Worm (Caenorhabditis elegans): ENCODE data around the gene nspc-20.

Gene nspc-20

DNA sequence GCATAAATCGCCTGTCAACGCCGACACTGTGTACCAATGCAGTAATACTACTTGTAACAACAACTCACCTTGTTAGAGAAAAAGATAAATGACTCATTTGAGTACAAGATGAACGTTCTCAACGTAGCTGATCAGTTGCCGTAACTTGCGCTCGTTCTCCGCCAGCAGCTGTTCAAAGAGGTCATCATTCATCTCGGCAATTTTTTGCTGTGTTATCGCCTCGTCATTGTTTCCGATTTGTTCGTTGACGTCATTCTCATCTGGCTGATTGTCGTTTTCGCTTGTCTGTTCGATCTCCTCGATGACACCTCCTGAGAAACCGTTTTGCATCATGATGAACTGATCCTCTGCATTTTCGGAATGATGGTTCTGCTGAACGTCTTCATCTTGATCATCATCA, 26.7 kb downstream of the nspc-20 start (continued):
- peak; percentile 4 for TF ChIP-seq blmp-1 (tag; optimal IDR thresholded peaks at IDR 0.05; ENCODE audit: insufficient read depth)
- no peak for TF ChIP-seq aly-2 (tag; optimal IDR thresholded peaks at IDR 0.05)
- no peak for TF ChIP-seq skn-1 (tag; optimal IDR thresholded peaks at IDR 0.05)
- TF ChIP-seq unc-62 (GFP tag; optimal IDR thresholded peaks at IDR 0.05): no peak
- TF ChIP-seq sma-3 (GFP tag; optimal IDR thresholded peaks at IDR 0.05): peak; percentile 63

DNA sequence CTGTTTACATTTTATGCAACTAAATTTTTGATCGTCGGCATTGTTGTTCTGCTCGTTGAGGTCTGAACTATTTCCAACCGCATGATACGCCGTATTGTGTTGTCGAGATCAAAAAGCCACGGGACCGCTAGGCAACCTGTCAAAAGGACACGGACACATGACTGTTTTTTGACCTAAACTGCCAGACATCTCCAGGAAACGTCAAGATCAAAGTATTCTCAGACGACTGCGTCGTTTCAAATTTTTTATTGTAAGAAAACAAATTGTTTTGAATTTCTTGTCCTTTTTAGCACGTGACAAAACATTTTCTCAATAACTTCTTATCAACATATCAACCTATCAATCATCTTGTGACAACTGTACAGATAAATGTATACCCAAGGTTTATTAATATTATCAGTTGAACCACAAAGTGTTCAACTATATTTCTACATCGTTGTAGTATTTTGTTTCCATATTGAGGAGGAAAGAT, 27.9 kb downstream of the nspc-20 start:
- peak; percentile 68 for TF ChIP-seq blmp-1 (tag; optimal IDR thresholded peaks at IDR 0.05; ENCODE audit: insufficient read depth)
- no peak for TF ChIP-seq unc-62 (GFP tag; optimal IDR thresholded peaks at IDR 0.05)
- TF ChIP-seq lsy-2 (tag; optimal IDR thresholded peaks at IDR 0.05): peak in 1 of 2 experiments; percentile 52
- TF ChIP-seq nhr-6 (tag; optimal IDR thresholded peaks at IDR 0.05): no peak
- no peak for TF ChIP-seq nhr-237 (tag; optimal IDR thresholded peaks at IDR 0.05)
- TF ChIP-seq nhr-21 (tag; optimal IDR thresholded peaks at IDR 0.05): peak; percentile 75
- no peak for TF ChIP-seq nhr-23 (tag; optimal IDR thresholded peaks at IDR 0.05)
- peak; percentile 56 for TF ChIP-seq lin-13 (GFP tag; optimal IDR thresholded peaks at IDR 0.05)
- TF ChIP-seq nhr-77 (tag; optimal IDR thresholded peaks at IDR 0.05): no peak
- peak; percentile 81 for TF ChIP-seq nhr-129 (tag; optimal IDR thresholded peaks at IDR 0.05)
- TF ChIP-seq sma-3 (GFP tag; optimal IDR thresholded peaks at IDR 0.05): peak; percentile 78
- no peak for TF ChIP-seq elt-3 (tag; optimal IDR thresholded peaks at IDR 0.05)
- no peak for TF ChIP-seq aly-2 (tag; optimal IDR thresholded peaks at IDR 0.05)
- no peak for TF ChIP-seq ceh-16 (tag; optimal IDR thresholded peaks at IDR 0.05)
- no peak for TF ChIP-seq dmd-4 (tag; optimal IDR thresholded peaks at IDR 0.05)
- peak; percentile 46 for TF ChIP-seq mab-5 (tag; optimal IDR thresholded peaks at IDR 0.05)
- TF ChIP-seq ceh-82 (tag; optimal IDR thresholded peaks at IDR 0.05): no peak
- peak; percentile 48 for TF ChIP-seq F13H6.1 (tag; optimal IDR thresholded peaks at IDR 0.05)
- TF ChIP-seq gmeb-1 (tag; optimal IDR thresholded peaks at IDR 0.05): peak; percentile 46
- no peak for TF ChIP-seq snpc-4 (tag; optimal IDR thresholded peaks at IDR 0.05)
- TF ChIP-seq fos-1 (tag; optimal IDR thresholded peaks at IDR 0.05): peak; percentile 58
- TF ChIP-seq mbf-1 (tag; optimal IDR thresholded peaks at IDR 0.05): no peak
- no peak for TF ChIP-seq unc-55 (GFP tag; optimal IDR thresholded peaks at IDR 0.05)
- peak; percentile 37 for TF ChIP-seq C34F6.9 (tag; optimal IDR thresholded peaks at IDR 0.05)
- no peak for TF ChIP-seq Y55F3AM.14 (GFP tag; optimal IDR thresholded peaks at IDR 0.05)
- TF ChIP-seq egl-27 (tag; optimal IDR thresholded peaks at IDR 0.05): no peak
- TF ChIP-seq ztf-1 (GFP tag; conservative IDR thresholded peaks at IDR 0.05): no peak
- TF ChIP-seq sma-9 (GFP tag; optimal IDR thresholded peaks at IDR 0.05): peak; percentile 77
- TF ChIP-seq sma-9 (tag; optimal IDR thresholded peaks at IDR 0.05): no peak
- peak; percentile 20 for TF ChIP-seq ama-1 (optimal IDR thresholded peaks at IDR 0.05)
- peak; percentile 84 for TF ChIP-seq nhr-25 (tag; optimal IDR thresholded peaks at IDR 0.05)
- peak; percentile 78 for TF ChIP-seq crh-2 (tag; optimal IDR thresholded peaks at IDR 0.05)

- TF ChIP-seq elt-1 (tag; optimal IDR thresholded peaks at IDR 0.05): no peak
- TF ChIP-seq nhr-21 (tag; optimal IDR thresholded peaks at IDR 0.05): no peak
- peak; percentile 87 for TF ChIP-seq nhr-25 (tag; optimal IDR thresholded peaks at IDR 0.05)
- peak; percentile 28 for TF ChIP-seq gmeb-1 (tag; optimal IDR thresholded peaks at IDR 0.05)
- peak; percentile 32 for TF ChIP-seq nhr-129 (tag; optimal IDR thresholded peaks at IDR 0.05)
- peak; percentile 73 for TF ChIP-seq sma-9 (GFP tag; optimal IDR thresholded peaks at IDR 0.05)
- TF ChIP-seq sma-9 (tag; optimal IDR thresholded peaks at IDR 0.05): no peak
- TF ChIP-seq fos-1 (tag; optimal IDR thresholded peaks at IDR 0.05): peak; percentile 62
- peak; percentile 96 for TF ChIP-seq ceh-16 (tag; optimal IDR thresholded peaks at IDR 0.05)
- TF ChIP-seq nhr-77 (tag; optimal IDR thresholded peaks at IDR 0.05): no peak
- no peak for TF ChIP-seq crh-2 (tag; optimal IDR thresholded peaks at IDR 0.05)
- peak; percentile 71 for TF ChIP-seq blmp-1 (tag; optimal IDR thresholded peaks at IDR 0.05; ENCODE audit: insufficient read depth)
- peak; percentile 20 for TF ChIP-seq sma-3 (GFP tag; optimal IDR thresholded peaks at IDR 0.05)
These were observed 29.5 kb downstream of the nspc-20 start for ce11 chrX:14500422-14501058.

DNA sequence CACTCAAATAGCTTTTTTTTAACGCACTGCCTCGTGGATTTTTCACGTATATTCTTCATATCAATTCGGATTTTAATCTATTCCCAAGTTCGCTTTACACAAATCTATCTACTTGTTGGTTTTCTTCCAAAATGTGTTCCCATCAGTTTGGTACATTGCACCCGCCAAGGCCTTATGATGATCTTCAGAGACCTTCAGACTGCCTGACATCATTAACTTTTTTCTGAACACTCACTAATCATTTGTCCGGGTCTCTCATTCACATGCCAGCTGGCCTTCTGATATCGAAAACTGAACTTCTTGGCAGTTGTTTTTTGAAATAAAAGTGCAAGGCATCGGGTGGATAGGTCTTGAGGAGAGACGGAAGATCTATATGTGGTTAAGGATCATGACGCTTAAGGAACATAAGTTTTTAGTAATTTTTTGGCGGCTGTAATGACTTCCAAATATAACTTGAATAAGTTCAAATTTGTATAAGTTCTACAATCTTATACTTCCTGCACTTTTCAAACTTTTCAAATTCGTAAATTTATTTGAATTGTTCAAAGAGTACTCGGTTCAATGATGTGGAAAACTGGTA, 30.1 kb downstream of the nspc-20 start:
- TF ChIP-seq skn-1 (tag; optimal IDR thresholded peaks at IDR 0.05) (no peak), snpc-4 (tag; optimal IDR thresholded peaks at IDR 0.05) (no peak), ceh-82 (tag; optimal IDR thresholded peaks at IDR 0.05) (no peak), sma-9 (GFP tag; optimal IDR thresholded peaks at IDR 0.05) (peak; percentile 57), sma-9 (tag; optimal IDR thresholded peaks at IDR 0.05) (no peak)
